Fruit fly (Drosophila melanogaster) whole organism, embryonic: Measurements from ENCODE around the gene CG14142.

ENCODE experiments used
- CG10321 ChIP-seq: fragments of 200-800 bp; sonication (Bioruptor generic); IDR thresholded peaks from 2 replicates; pipeline ENCODE4 v1.3.6; 2022; ENCODE audit warnings: missing biosample characterization, missing genetic modification characterization
- CG11093 ChIP-seq: fragments of 200-800 bp; sonication (Bioruptor generic); IDR thresholded peaks from 3 replicates; pipeline ENCODE4 v1.3.6; 2022; ENCODE audit warnings: missing biosample characterization, missing genetic modification characterization
- CG13894 ChIP-seq: fragments of 200-800 bp; sonication (Bioruptor generic); optimal IDR thresholded peaks from 3 replicates; lab custom pipeline; 2018; ENCODE audit warnings: missing biosample characterization, mild to moderate bottlenecking, missing genetic modification characterization, moderate library complexity
- CG14441 ChIP-seq: fragments of 200-800 bp; sonication (Bioruptor generic); IDR thresholded peaks from 2 replicates; pipeline ENCODE4 v1.3.6; 2022; ENCODE audit warnings: missing biosample characterization, missing genetic modification characterization
- CG1529 ChIP-seq: fragments of 200-800 bp; sonication (Bioruptor generic); optimal IDR thresholded peaks from 3 replicates; lab custom pipeline; 2018; ENCODE audit warnings: missing biosample characterization, missing genetic modification characterization
- CG15514 ChIP-seq: fragments of 200-800 bp; sonication (Bioruptor generic); optimal IDR thresholded peaks from 3 replicates; lab custom pipeline; 2017; ENCODE audit warnings: missing biosample characterization, missing genetic modification characterization, mild to moderate bottlenecking, moderate library complexity, missing genetic modification reagents
- CG1602 ChIP-seq: fragments of 200-800 bp; sonication (Bioruptor generic); optimal IDR thresholded peaks from 3 replicates; lab custom pipeline; 2016; ENCODE audit warnings: missing biosample characterization, missing genetic modification characterization
- CG16815 ChIP-seq: fragments of 200-800 bp; sonication (Bioruptor generic); optimal IDR thresholded peaks from 3 replicates; lab custom pipeline; 2017; ENCODE audit warnings: missing biosample characterization, mild to moderate bottlenecking, missing genetic modification characterization
- CG17912 ChIP-seq: fragments of 200-800 bp; sonication (Bioruptor generic); optimal IDR thresholded peaks from 2 replicates; lab custom pipeline; 2018; ENCODE audit warnings: missing biosample characterization, mild to moderate bottlenecking, missing genetic modification characterization
- CG1792 ChIP-seq: fragments of 200-800 bp; sonication (Bioruptor generic); optimal IDR thresholded peaks from 2 replicates; lab custom pipeline; 2016; ENCODE audit warnings: missing biosample characterization, missing genetic modification characterization
- CG18476 ChIP-seq: fragments of 200-800 bp; sonication (Bioruptor generic); optimal IDR thresholded peaks from 2 replicates; lab custom pipeline; 2016; ENCODE audit warnings: missing biosample characterization, mild to moderate bottlenecking, missing genetic modification characterization
- CG2120 ChIP-seq: fragments of 200-800 bp; sonication (Bioruptor generic); optimal IDR thresholded peaks from 3 replicates; lab custom pipeline; 2016; ENCODE audit warnings: missing biosample characterization, missing genetic modification characterization
- CG2199 ChIP-seq: fragments of 200-800 bp; sonication (Bioruptor generic); IDR thresholded peaks from 3 replicates; pipeline ENCODE4 v1.3.6; 2022; ENCODE audit warnings: missing biosample characterization, missing genetic modification characterization
- CG30431 ChIP-seq: fragments of 200-800 bp; sonication (Bioruptor generic); optimal IDR thresholded peaks from 2 replicates; lab custom pipeline; 2017; ENCODE audit warnings: missing biosample characterization, missing genetic modification characterization
- CG33213 ChIP-seq: fragments of 200-800 bp; sonication (Bioruptor generic); optimal IDR thresholded peaks from 3 replicates; lab custom pipeline; 2016; ENCODE audit warnings: missing biosample characterization, missing genetic modification characterization
- CG3407 ChIP-seq: fragments of 200-800 bp; sonication (Bioruptor generic); optimal IDR thresholded peaks from 2 replicates; lab custom pipeline; 2018; ENCODE audit warnings: missing biosample characterization, mild to moderate bottlenecking, missing genetic modification characterization
- CG43689 ChIP-seq: fragments of 200-800 bp; sonication (Bioruptor generic); IDR thresholded peaks from 2 replicates; pipeline ENCODE4 v1.3.6; 2022; ENCODE audit warnings: missing biosample characterization, missing genetic modification characterization
- CG4820 ChIP-seq: fragments of 200-800 bp; sonication (Bioruptor generic); optimal IDR thresholded peaks from 3 replicates; lab custom pipeline; 2016; ENCODE audit warnings: missing biosample characterization, missing genetic modification characterization
- CG5245 ChIP-seq: fragments of 200-800 bp; sonication (Bioruptor generic); optimal IDR thresholded peaks from 3 replicates; lab custom pipeline; 2016; ENCODE audit warnings: missing biosample characterization, missing genetic modification characterization
- CG7271 ChIP-seq: fragments of 200-800 bp; sonication (Bioruptor generic); optimal IDR thresholded peaks from 2 replicates; lab custom pipeline; 2018; ENCODE audit warnings: missing biosample characterization, mild to moderate bottlenecking, missing genetic modification characterization, moderate library complexity
- CG8765 ChIP-seq: fragments of 200-800 bp; sonication (Bioruptor generic); IDR thresholded peaks from 2 replicates; pipeline ENCODE4 v1.3.6; 2022; ENCODE audit warnings: missing biosample characterization, missing genetic modification characterization
- CG8944 ChIP-seq: fragments of 200-800 bp; sonication (Bioruptor generic); optimal IDR thresholded peaks from 3 replicates; lab custom pipeline; 2016; ENCODE audit warnings: missing biosample characterization, missing genetic modification characterization
- CG9437 ChIP-seq: fragments of 200-800 bp; sonication (Bioruptor generic); optimal IDR thresholded peaks from 2 replicates; lab custom pipeline; 2018; ENCODE audit warnings: missing biosample characterization, mild to moderate bottlenecking, missing genetic modification characterization
- Chrac-16 ChIP-seq: fragments of 200-800 bp; sonication (Bioruptor generic); optimal IDR thresholded peaks from 3 replicates; lab custom pipeline; 2016; ENCODE audit warnings: missing biosample characterization, missing genetic modification characterization
- D ChIP-seq, 2 experiments: fragments of 200-800 bp in 1 of 2; fragments of >200 bp in 1 of 2; sonication (Bioruptor generic) in 1 of 2; optimal IDR thresholded peaks; 2 replicates in 1 of 2; 3 replicates in 1 of 2; lab custom pipeline; 2017; ENCODE audit warnings: mild to moderate bottlenecking in 1 of 2, missing biosample characterization in 1 of 2, missing genetic modification characterization in 1 of 2, missing genetic modification reagents in 1 of 2
- D19B ChIP-seq: fragments of 200-800 bp; sonication (Bioruptor generic); optimal IDR thresholded peaks from 2 replicates; lab custom pipeline; 2017; ENCODE audit warnings: missing biosample characterization, mild to moderate bottlenecking, missing genetic modification characterization
- Fer2 ChIP-seq: fragments of 200-800 bp; sonication (Bioruptor generic); optimal IDR thresholded peaks from 2 replicates; lab custom pipeline; 2018; ENCODE audit warnings: missing biosample characterization, mild to moderate bottlenecking, missing genetic modification characterization, moderate library complexity
- HHEX ChIP-seq: fragments of 200-800 bp; sonication (Bioruptor generic); optimal IDR thresholded peaks from 3 replicates; lab custom pipeline; 2017; ENCODE audit warnings: missing biosample characterization, mild to moderate bottlenecking, missing genetic modification characterization, missing genetic modification reagents
- Hmx ChIP-seq: fragments of 200-800 bp; sonication (Bioruptor generic); optimal IDR thresholded peaks from 2 replicates; lab custom pipeline; 2016; ENCODE audit warnings: missing biosample characterization, missing genetic modification characterization
- MTF-1 ChIP-seq: fragments of 200-800 bp; sonication (Bioruptor generic); optimal IDR thresholded peaks from 2 replicates; lab custom pipeline; 2018; ENCODE audit warnings: missing biosample characterization, mild to moderate bottlenecking, missing genetic modification characterization, borderline replicate concordance
- Taf1 ChIP-seq: fragments of 200-800 bp; sonication (Bioruptor generic); IDR thresholded peaks from 2 replicates; pipeline ENCODE4 v1.3.6; 2022; ENCODE audit warnings: missing biosample characterization, missing genetic modification characterization
- Xrp1 ChIP-seq: fragments of 200-800 bp; sonication (Bioruptor generic); IDR thresholded peaks from 2 replicates; pipeline ENCODE4 v1.3.6; 2022; ENCODE audit warnings: missing biosample characterization, missing genetic modification characterization
- ara ChIP-seq: fragments of 200-800 bp; sonication (Bioruptor generic); IDR thresholded peaks from 2 replicates; pipeline ENCODE4 v1.3.6; 2022; ENCODE audit warnings: missing biosample characterization, missing genetic modification characterization
- br ChIP-seq: fragments of >200 bp; optimal IDR thresholded peaks from 2 replicates; lab custom pipeline; 2017
- bsh ChIP-seq, 2 experiments: fragments of 200-800 bp; sonication (Bioruptor generic); optimal IDR thresholded peaks; 2 replicates each; lab custom pipeline; 2017 to 2018; ENCODE audit warnings: mild to moderate bottlenecking in 2 of 2, missing biosample characterization in 2 of 2, missing genetic modification characterization in 2 of 2, moderate library complexity in 1 of 2
- gcm2 ChIP-seq: fragments of 200-800 bp; sonication (Bioruptor generic); optimal IDR thresholded peaks from 2 replicates; lab custom pipeline; 2016; ENCODE audit warnings: missing biosample characterization, missing genetic modification characterization
- gt ChIP-seq: fragments of 200-800 bp; sonication (Bioruptor generic); IDR thresholded peaks from 2 replicates; pipeline ENCODE4 v1.3.6; 2022; ENCODE audit warnings: missing biosample characterization, missing genetic modification characterization
- h ChIP-seq: fragments of >200 bp; optimal IDR thresholded peaks from 2 replicates; lab custom pipeline; 2017
- knrl ChIP-seq: fragments of 200-800 bp; sonication (Bioruptor generic); IDR thresholded peaks from 3 replicates; pipeline ENCODE4 v1.3.6; 2022; ENCODE audit warnings: missing biosample characterization, missing genetic modification characterization; ENCODE audit not compliant: partially characterized antibody
- nerfin-1 ChIP-seq: fragments of 200-800 bp; sonication (Bioruptor generic); optimal IDR thresholded peaks from 3 replicates; lab custom pipeline; 2019; ENCODE audit warnings: missing biosample characterization, mild to moderate bottlenecking, missing genetic modification characterization, moderate library complexity
- oc ChIP-seq: fragments of 200-800 bp; sonication (Bioruptor generic); optimal IDR thresholded peaks from 2 replicates; lab custom pipeline; 2018; ENCODE audit warnings: missing biosample characterization, mild to moderate bottlenecking, missing genetic modification characterization, moderate library complexity
- otp ChIP-seq: fragments of 200-800 bp; sonication (Bioruptor generic); IDR thresholded peaks from 3 replicates; pipeline ENCODE4, ENCODE4 v1.3.6; 2022; ENCODE audit warnings: missing biosample characterization, missing genetic modification characterization
- peb ChIP-seq: fragments of 200-800 bp; sonication (Bioruptor generic); IDR thresholded peaks from 2 replicates; pipeline ENCODE4 v1.3.6; 2022; ENCODE audit warnings: missing biosample characterization, missing genetic modification characterization
- sens-2 ChIP-seq: fragments of 200-800 bp; sonication (Bioruptor generic); IDR thresholded peaks from 2 replicates; pipeline ENCODE4 v1.3.6; 2022; ENCODE audit warnings: missing biosample characterization, missing genetic modification characterization
- shn ChIP-seq: fragments of 200-800 bp; sonication (Bioruptor generic); optimal IDR thresholded peaks from 3 replicates; lab custom pipeline; 2016; ENCODE audit warnings: missing biosample characterization, missing genetic modification characterization
- sima ChIP-seq: fragments of 200-800 bp; sonication (Bioruptor generic); optimal IDR thresholded peaks from 2 replicates; lab custom pipeline; 2016; ENCODE audit warnings: missing biosample characterization, missing genetic modification characterization
- stc ChIP-seq: fragments of 200-800 bp; sonication (Bioruptor generic); IDR thresholded peaks from 2 replicates; pipeline ENCODE4 v1.3.6; 2022; ENCODE audit warnings: missing biosample characterization, missing genetic modification characterization
- twi ChIP-seq: fragments of 200-800 bp; optimal IDR thresholded peaks from 2 replicates; lab custom pipeline; 2019; ENCODE audit warnings: missing biosample characterization, mild to moderate bottlenecking, missing genetic modification characterization, moderate library complexity

Gene CG14142

dm6 chr3L:11215244-11216121 lies 42.2 kb downstream of the CG14142 start (continued):
- TF ChIP-seq br (no peak), CG33213 (GFP tag; lab: Kevin White, UChicago) (peak; percentile 83), CG3407 (peak; percentile 69), CG1792 (peak; percentile 85), otp (GFP tag; lab: Robert Waterston, UW) (peak; percentile 90), Hmx (GFP tag; lab: Kevin White, UChicago) (peak; percentile 63), CG7271 (tag; lab: Kevin White, UChicago) (peak; percentile 57), oc (tag; lab: Kevin White, UChicago) (peak; percentile 53), CG2120 (GFP tag; lab: Kevin White, UChicago) (peak; percentile 96), CG10321 (GFP tag; lab: Robert Waterston, UW) (peak; percentile 73), shn (GFP tag; lab: Kevin White, UChicago) (peak; percentile 79), Fer2 (tag; lab: Kevin White, UChicago) (peak; percentile 63), CG8944 (GFP tag; lab: Kevin White, UChicago) (peak; percentile 80), D (optimal IDR thresholded peaks at IDR 0.05; lab: Kevin White, UChicago) (peak; percentile 84), D (GFP tag; optimal IDR thresholded peaks at IDR 0.05; lab: Kevin White, UChicago) (peak; percentile 65), CG18476 (GFP tag; lab: Kevin White, UChicago) (peak; percentile 84), CG43689 (GFP tag; lab: Robert Waterston, UW) (peak; percentile 61), CG17912 (GFP tag; lab: Kevin White, UChicago) (no peak), sens-2 (GFP tag; lab: Robert Waterston, UW) (peak; percentile 70), twi (tag; lab: Kevin White, UChicago) (peak; percentile 23), CG5245 (GFP tag; lab: Kevin White, UChicago) (peak; percentile 80), CG4820 (GFP tag; lab: Kevin White, UChicago) (peak; percentile 84), gcm2 (GFP tag; lab: Kevin White, UChicago) (peak; percentile 64), knrl (GFP tag; lab: Robert Waterston, UW) (no peak), Xrp1 (GFP tag; lab: Robert Waterston, UW) (peak; percentile 93), CG30431 (GFP tag; lab: Kevin White, UChicago) (peak; percentile 70), stc (GFP tag; lab: Robert Waterston, UW) (peak; percentile 94), Chrac-16 (GFP tag; lab: Kevin White, UChicago) (peak; percentile 85), peb (GFP tag; lab: Robert Waterston, UW) (peak; percentile 88), gt (GFP tag; lab: Robert Waterston, UW) (peak; percentile 29; the same call in 1 of the 2 replicates), CG9437 (GFP tag; lab: Kevin White, UChicago) (peak; percentile 71), bsh (GFP tag; optimal IDR thresholded peaks at IDR 0.05; lab: Kevin White, UChicago) (peak; percentile 59 to 84), CG15514 (GFP tag; lab: Kevin White, UChicago) (peak; percentile 89), CG1529 (GFP tag; lab: Kevin White, UChicago) (peak; percentile 45), nerfin-1 (tag; lab: Kevin White, UChicago) (peak; percentile 2), HHEX (peak; percentile 93), h (lab: Kevin White, UChicago) (no peak), CG8765 (GFP tag; lab: Robert Waterston, UW) (peak; percentile 81), CG2199 (GFP tag; lab: Robert Waterston, UW) (peak; percentile 10; the same call in 1 of the 3 replicates), CG13894 (tag; lab: Kevin White, UChicago) (peak; percentile 76), CG1602 (GFP tag; lab: Kevin White, UChicago) (peak; percentile 75), Taf1 (GFP tag; lab: Robert Waterston, UW) (peak; percentile 94), CG11093 (peak; percentile 56; the same call in 1 of the 3 replicates), CG16815 (peak; percentile 74), sima (GFP tag; lab: Kevin White, UChicago) (peak; percentile 72), ara (GFP tag; lab: Robert Waterston, UW) (peak; percentile 94), D19B (GFP tag; lab: Kevin White, UChicago) (peak; percentile 84), MTF-1 (GFP tag; lab: Kevin White, UChicago) (peak; percentile 80), CG14441 (peak; percentile 95)
